Worm (Caenorhabditis elegans) whole organism, L3 larva: ENCODE results near the gene C03G6.21.

Experiments
- R02D3.7 ChIP-seq: fragments of 150-350 bp; optimal IDR thresholded peaks from 2 replicates; lab custom pipeline; 2014; ENCODE audit warnings: missing biosample characterization, missing genetic modification characterization
- aly-2 ChIP-seq: fragments of 150-350 bp; optimal IDR thresholded peaks from 2 replicates; lab custom pipeline; 2014; ENCODE audit warnings: missing biosample characterization, missing genetic modification characterization
- ama-1 ChIP-seq: fragments of 150-350 bp; optimal IDR thresholded peaks from 2 replicates; lab custom pipeline; 2018
- ceh-16 ChIP-seq: sonication (generic microtip); optimal IDR thresholded peaks from 2 replicates; lab custom pipeline; 2017; ENCODE audit warnings: missing biosample characterization, missing genetic modification characterization
- ceh-82 ChIP-seq: fragments of 150-350 bp; optimal IDR thresholded peaks from 2 replicates; lab custom pipeline; 2014; ENCODE audit warnings: missing biosample characterization, missing genetic modification characterization
- ceh-9 ChIP-seq: sonication (generic microtip); optimal IDR thresholded peaks from 2 replicates; lab custom pipeline; 2018; ENCODE audit warnings: missing biosample characterization, missing genetic modification characterization
- daf-12 ChIP-seq: fragments of 150-350 bp; optimal IDR thresholded peaks from 2 replicates; lab custom pipeline; 2014; ENCODE audit warnings: missing biosample characterization, missing genetic modification reagents, missing genetic modification characterization
- elt-1 ChIP-seq: fragments of 150-350 bp; optimal IDR thresholded peaks from 2 replicates; lab custom pipeline; 2014; ENCODE audit warnings: missing biosample characterization, missing genetic modification characterization
- elt-3 ChIP-seq, 3 experiments: fragments of 150-350 bp in 1 of 3; sonication (generic microtip) in 2 of 3; optimal IDR thresholded peaks; 2 replicates in 2 of 3; 4 replicates in 1 of 3; lab custom pipeline; 2014 to 2017; ENCODE audit warnings: missing biosample characterization in 3 of 3, missing genetic modification characterization in 3 of 3
- eor-1 ChIP-seq, 2 experiments: fragments of 150-350 bp; optimal IDR thresholded peaks; 2 replicates each; lab custom pipeline; 2014 to 2018; ENCODE audit warnings: missing biosample characterization in 2 of 2, missing genetic modification characterization in 2 of 2
- fkh-10 ChIP-seq: sonication (generic microtip); optimal IDR thresholded peaks from 2 replicates; lab custom pipeline; 2017; ENCODE audit warnings: missing biosample characterization, missing genetic modification reagents, missing genetic modification characterization
- fos-1 ChIP-seq: fragments of 150-350 bp; optimal IDR thresholded peaks from 2 replicates; lab custom pipeline; 2014; ENCODE audit warnings: missing biosample characterization, missing genetic modification characterization
- hmg-11 ChIP-seq: sonication (generic microtip); optimal IDR thresholded peaks from 2 replicates; lab custom pipeline; 2016; ENCODE audit warnings: missing genetic modification characterization, missing compliant biosample characterization
- jun-1 ChIP-seq: fragments of 150-350 bp; optimal IDR thresholded peaks from 2 replicates; lab custom pipeline; 2014; ENCODE audit warnings: missing biosample characterization, missing genetic modification reagents, missing genetic modification characterization
- lin-15B ChIP-seq: fragments of 150-350 bp; optimal IDR thresholded peaks from 2 replicates; lab custom pipeline; 2014; ENCODE audit warnings: missing biosample characterization, missing genetic modification characterization
- lin-39 ChIP-seq: fragments of 150-350 bp; optimal IDR thresholded peaks from 2 replicates; lab custom pipeline; 2018; ENCODE audit warnings: missing biosample characterization, missing genetic modification reagents, missing genetic modification characterization
- lsy-12 ChIP-seq: sonication (generic microtip); optimal IDR thresholded peaks from 2 replicates; lab custom pipeline; 2016; ENCODE audit warnings: mild to moderate bottlenecking, missing genetic modification characterization, missing compliant biosample characterization
- mdl-1 ChIP-seq: fragments of 150-350 bp; optimal IDR thresholded peaks from 2 replicates; lab custom pipeline; 2014; ENCODE audit warnings: missing biosample characterization, missing genetic modification characterization
- mml-1 ChIP-seq: fragments of 150-350 bp; sonication (generic microtip); optimal IDR thresholded peaks from 3 replicates; lab custom pipeline; 2014; ENCODE audit warnings: missing biosample characterization, missing genetic modification characterization
- nhr-11 ChIP-seq: fragments of 150-350 bp; optimal IDR thresholded peaks from 2 replicates; lab custom pipeline; 2014; ENCODE audit warnings: missing biosample characterization, missing genetic modification characterization
- nhr-23 ChIP-seq: fragments of 150-350 bp; optimal IDR thresholded peaks from 2 replicates; lab custom pipeline; 2014; ENCODE audit warnings: missing biosample characterization, missing genetic modification reagents, missing genetic modification characterization
- nhr-237 ChIP-seq: fragments of 150-350 bp; optimal IDR thresholded peaks from 2 replicates; lab custom pipeline; 2014; ENCODE audit warnings: missing biosample characterization, missing genetic modification characterization
- nhr-25 ChIP-seq: sonication (generic microtip); optimal IDR thresholded peaks from 2 replicates; lab custom pipeline; 2017; ENCODE audit warnings: missing biosample characterization, missing genetic modification characterization
- nhr-28 ChIP-seq: fragments of 150-350 bp; optimal IDR thresholded peaks from 2 replicates; lab custom pipeline; 2014; ENCODE audit warnings: missing biosample characterization, missing genetic modification characterization
- nhr-43 ChIP-seq: sonication (generic microtip); optimal IDR thresholded peaks from 2 replicates; lab custom pipeline; 2016; ENCODE audit warnings: mild to moderate bottlenecking, missing genetic modification characterization, missing compliant biosample characterization; ENCODE audit not compliant: poor library complexity, severe bottlenecking
- nhr-67 ChIP-seq: fragments of 150-350 bp; optimal IDR thresholded peaks from 2 replicates; lab custom pipeline; 2014; ENCODE audit warnings: missing biosample characterization, missing genetic modification characterization
- nhr-77 ChIP-seq: fragments of 150-350 bp; optimal IDR thresholded peaks from 2 replicates; lab custom pipeline; 2014; ENCODE audit warnings: missing biosample characterization, missing genetic modification characterization
- pha-4 ChIP-seq: fragments of 150-350 bp; optimal IDR thresholded peaks from 2 replicates; lab custom pipeline; 2014; ENCODE audit warnings: missing biosample characterization, missing genetic modification reagents, missing genetic modification characterization
- pqm-1 ChIP-seq: fragments of 150-350 bp; optimal IDR thresholded peaks from 2 replicates; lab custom pipeline; 2017; ENCODE audit warnings: missing biosample characterization, missing genetic modification characterization, inconsistent platforms
- sea-2 ChIP-seq: fragments of 150-350 bp; sonication (generic microtip); optimal IDR thresholded peaks from 4 replicates; lab custom pipeline; 2014; ENCODE audit warnings: missing biosample characterization, missing genetic modification reagents, missing genetic modification characterization
- skn-1 ChIP-seq: fragments of 150-350 bp; optimal IDR thresholded peaks from 2 replicates; lab custom pipeline; 2014; ENCODE audit warnings: missing biosample characterization, missing genetic modification characterization
- tbx-2 ChIP-seq: sonication (generic microtip); optimal IDR thresholded peaks from 2 replicates; lab custom pipeline; 2016; ENCODE audit warnings: mild to moderate bottlenecking, missing genetic modification characterization, missing compliant biosample characterization
- unc-62 ChIP-seq: fragments of 150-350 bp; sonication (generic microtip); optimal IDR thresholded peaks from 4 replicates; lab custom pipeline; 2014; ENCODE audit warnings: missing biosample characterization, missing genetic modification reagents, missing genetic modification characterization
- zag-1 ChIP-seq: fragments of 150-350 bp; optimal IDR thresholded peaks from 2 replicates; lab custom pipeline; 2014; ENCODE audit warnings: missing biosample characterization, missing genetic modification characterization
- ztf-11 ChIP-seq: fragments of 150-350 bp; optimal IDR thresholded peaks from 2 replicates; lab custom pipeline; 2014; ENCODE audit warnings: missing biosample characterization, missing genetic modification characterization

C03G6.21 gene

ce11 chrV:7355464-7355863, 1.1 kb downstream of the C03G6.21 start, which contains the start of gene tag-293:
tag-293 (minus strand) TSS chrV:7355564.
- TF ChIP-seq zag-1 (tag; lab: Kevin White, UChicago) (no peak), ceh-9 (tag; lab: Kevin White, UChicago) (no peak), lin-39 (no peak), nhr-23 (tag; lab: Kevin White, UChicago) (no peak), mdl-1 (tag; lab: Kevin White, UChicago) (no peak), nhr-11 (tag; lab: Kevin White, UChicago) (no peak), elt-3 (tag; optimal IDR thresholded peaks at IDR 0.05; lab: Kevin White, UChicago) (no peak), nhr-77 (tag; lab: Kevin White, UChicago) (no peak), ceh-82 (no peak), ztf-11 (tag; lab: Kevin White, UChicago) (no peak), elt-1 (tag; lab: Kevin White, UChicago) (no peak), fkh-10 (GFP tag; lab: Kevin White, UChicago) (no peak), nhr-237 (tag; lab: Kevin White, UChicago) (no peak), mml-1 (tag; lab: Kevin White, UChicago) (no peak), fos-1 (tag; lab: Kevin White, UChicago) (no peak)

ce11 chrV:7353602-7354001, 3.0 kb downstream of the C03G6.21 start:
- TF ChIP-seq fkh-10 (GFP tag; lab: Kevin White, UChicago) (no peak), skn-1 (no peak), ztf-11 (tag; lab: Kevin White, UChicago) (no peak), aly-2 (tag; lab: Kevin White, UChicago) (no peak), nhr-11 (tag; lab: Kevin White, UChicago) (no peak), daf-12 (no peak), ceh-16 (no peak), eor-1 (tag; optimal IDR thresholded peaks at IDR 0.05; lab: Kevin White, UChicago) (no peak), elt-3 (tag; optimal IDR thresholded peaks at IDR 0.05; lab: Kevin White, UChicago) (no peak)

- TF ChIP-seq nhr-67 (no peak), nhr-77 (tag; lab: Kevin White, UChicago) (no peak), daf-12 (no peak), eor-1 (tag; optimal IDR thresholded peaks at IDR 0.05; lab: Kevin White, UChicago) (no peak), hmg-11 (no peak), nhr-23 (tag; lab: Kevin White, UChicago) (no peak), nhr-43 (tag; lab: Kevin White, UChicago) (no peak), skn-1 (no peak), nhr-237 (tag; lab: Kevin White, UChicago) (no peak), nhr-28 (tag; lab: Kevin White, UChicago) (no peak), unc-62 (GFP tag; lab: Kevin White, UChicago) (no peak), pqm-1 (no peak), jun-1 (tag; lab: Kevin White, UChicago) (no peak), aly-2 (tag; lab: Kevin White, UChicago) (no peak), ama-1 (lab: Kevin White, UChicago) (no peak), ceh-82 (no peak), sea-2 (GFP tag; lab: Kevin White, UChicago) (no peak), fos-1 (tag; lab: Kevin White, UChicago) (no peak), R02D3.7 (no peak), nhr-25 (tag; lab: Kevin White, UChicago) (no peak)
Observed at ce11 chrV:7352186-7353053, 4.2 kb downstream of the C03G6.21 start, which contains the start of the genes srh-231 and srh-275. srh-231 (minus strand) TSS chrV:7352236. srh-275 (plus strand) TSS chrV:7353003.

- TF ChIP-seq ceh-9 (tag; lab: Kevin White, UChicago) (no peak), lin-15B (no peak), tbx-2 (tag; lab: Kevin White, UChicago) (no peak), eor-1 (tag; optimal IDR thresholded peaks at IDR 0.05; lab: Kevin White, UChicago) (no peak), zag-1 (tag; lab: Kevin White, UChicago) (no peak), nhr-28 (tag; lab: Kevin White, UChicago) (no peak), lsy-12 (tag; lab: Kevin White, UChicago) (no peak), ceh-82 (no peak), pha-4 (no peak)
Observed at ce11 chrV:7349541-7349940, 7.0 kb downstream of the C03G6.21 start, which contains the start of gene nhr-149. nhr-149 (minus strand) TSS chrV:7349641.
